Worm (Caenorhabditis elegans) whole organism, mixed stage, embryonic: ENCODE data around the gene shw-3.

Experiments used
- blmp-1 ChIP-seq: fragments of 150-350 bp; optimal IDR thresholded peaks from 2 replicates; lab custom pipeline; 2014; ENCODE audit warnings: missing biosample characterization, missing genetic modification characterization
- lsy-2 ChIP-seq: fragments of 150-350 bp; optimal IDR thresholded peaks from 2 replicates; lab custom pipeline; 2014; ENCODE audit warnings: missing biosample characterization, missing genetic modification characterization

DNA sequence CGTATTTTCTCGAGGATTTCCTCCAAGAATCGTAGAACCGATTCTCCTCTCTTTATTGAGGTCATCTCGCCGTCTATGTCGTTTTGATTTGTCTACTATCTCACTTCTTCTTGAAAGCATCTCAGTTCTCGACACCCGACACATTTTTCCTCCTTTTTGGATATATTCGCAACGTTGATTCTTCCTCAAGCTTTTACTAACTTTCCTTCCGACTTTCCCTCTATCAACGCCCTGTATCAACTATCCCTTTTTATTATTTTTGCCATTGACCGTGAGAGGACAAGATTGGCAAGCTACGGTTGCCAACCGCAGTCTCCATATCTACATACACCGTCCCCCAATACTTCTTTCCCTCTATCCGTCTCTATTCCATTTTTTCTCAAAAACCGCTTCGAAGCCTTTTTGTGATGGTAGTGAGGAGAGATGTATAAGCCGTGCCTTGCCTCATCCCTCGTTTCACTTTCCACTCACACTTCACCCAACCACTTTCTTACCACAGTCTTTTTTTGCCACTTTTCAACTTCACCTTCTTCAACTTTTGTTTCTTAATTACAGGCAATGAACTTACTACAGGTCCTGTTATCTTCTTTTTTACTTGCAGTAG, 57.9 kb downstream of the shw-3 start, which contains the start of gene T16G1.2:
- TF ChIP-seq lsy-2 (tag; lab: Kevin White, UChicago) (no peak), blmp-1 (tag; lab: Kevin White, UChicago) (peak; percentile 24)
